Fruit fly (Drosophila melanogaster) whole organism, embryonic: ENCODE measurements around the gene CG31327.
A peak's percentile ranks its signal among the peaks of the same experiment; 100 is the strongest.

Source experiments
- Aef1 ChIP-seq: fragments of 200-800 bp; sonication (Bioruptor generic); IDR thresholded peaks from 3 replicates; pipeline ENCODE4 v1.3.6; 2022; ENCODE audit warnings: missing biosample characterization, missing genetic modification characterization
- Bteb2 ChIP-seq: fragments of 200-800 bp; sonication (Bioruptor generic); optimal IDR thresholded peaks from 2 replicates; lab custom pipeline; 2016; ENCODE audit warnings: missing biosample characterization, missing genetic modification characterization
- CG12071 ChIP-seq: fragments of 200-800 bp; sonication (Bioruptor generic); optimal IDR thresholded peaks from 3 replicates; lab custom pipeline; 2018; ENCODE audit warnings: missing biosample characterization, mild to moderate bottlenecking, missing genetic modification characterization
- CG12236 ChIP-seq: fragments of 200-800 bp; sonication (Bioruptor generic); optimal IDR thresholded peaks from 2 replicates; lab custom pipeline; 2016; ENCODE audit warnings: missing biosample characterization, missing genetic modification characterization
- CG15479 ChIP-seq: fragments of 200-800 bp; sonication (Bioruptor generic); optimal IDR thresholded peaks from 3 replicates; lab custom pipeline; 2019; ENCODE audit warnings: missing biosample characterization, mild to moderate bottlenecking, missing genetic modification characterization, moderate library complexity
- CG1647 ChIP-seq: fragments of 200-800 bp; sonication (Bioruptor generic); optimal IDR thresholded peaks from 3 replicates; lab custom pipeline; 2016; ENCODE audit warnings: missing biosample characterization, missing genetic modification characterization
- CG17328 ChIP-seq: fragments of 200-800 bp; sonication (Bioruptor generic); IDR thresholded peaks from 2 replicates; pipeline ENCODE4 v1.3.6; 2022; ENCODE audit warnings: missing biosample characterization, missing genetic modification characterization
- CG18599 ChIP-seq: fragments of 200-800 bp; sonication (Bioruptor generic); optimal IDR thresholded peaks from 3 replicates; lab custom pipeline; 2017; ENCODE audit warnings: missing biosample characterization, missing genetic modification characterization, mild to moderate bottlenecking, moderate library complexity, missing genetic modification reagents
- CG18619 ChIP-seq: fragments of 200-800 bp; sonication (Bioruptor generic); optimal IDR thresholded peaks from 3 replicates; lab custom pipeline; 2017; ENCODE audit warnings: missing biosample characterization, mild to moderate bottlenecking, missing genetic modification characterization
- CG2129 ChIP-seq: fragments of 200-800 bp; sonication (Bioruptor generic); IDR thresholded peaks from 2 replicates; pipeline ENCODE4 v1.3.6; 2022; ENCODE audit warnings: missing biosample characterization, missing genetic modification characterization; ENCODE audit not compliant: partially characterized antibody
- CG31388 ChIP-seq: fragments of 200-800 bp; sonication (Bioruptor generic); optimal IDR thresholded peaks from 2 replicates; lab custom pipeline; 2016; ENCODE audit warnings: missing biosample characterization, missing genetic modification characterization
- CG33557 ChIP-seq: fragments of 200-800 bp; sonication (Bioruptor generic); optimal IDR thresholded peaks from 2 replicates; lab custom pipeline; 2019; ENCODE audit warnings: missing biosample characterization, mild to moderate bottlenecking, missing genetic modification characterization, moderate library complexity
- CG34224 ChIP-seq: fragments of 200-800 bp; sonication (Bioruptor generic); IDR thresholded peaks from 3 replicates; pipeline ENCODE4 v1.3.6; 2022; ENCODE audit warnings: missing biosample characterization, missing genetic modification characterization; ENCODE audit not compliant: partially characterized antibody
- CG3726 ChIP-seq: fragments of 200-800 bp; sonication (Bioruptor generic); IDR thresholded peaks from 3 replicates; pipeline ENCODE4, ENCODE4 v1.3.6; 2022; ENCODE audit warnings: missing biosample characterization, missing genetic modification characterization
- CG4424 ChIP-seq: fragments of 200-800 bp; sonication (Bioruptor generic); optimal IDR thresholded peaks from 3 replicates; lab custom pipeline; 2016; ENCODE audit warnings: missing biosample characterization, missing genetic modification characterization
- CG6175 ChIP-seq: fragments of 200-800 bp; sonication (Bioruptor generic); IDR thresholded peaks from 3 replicates; pipeline ENCODE4 v1.3.6; 2022; ENCODE audit warnings: missing biosample characterization, missing genetic modification characterization
- CG6254 ChIP-seq: fragments of 200-800 bp; sonication (Bioruptor generic); optimal IDR thresholded peaks from 3 replicates; lab custom pipeline; 2017; ENCODE audit warnings: mild to moderate bottlenecking, missing biosample characterization, missing genetic modification reagents, missing genetic modification characterization
- CG7786 ChIP-seq: fragments of 200-800 bp; sonication (Bioruptor generic); optimal IDR thresholded peaks from 2 replicates; lab custom pipeline; 2016; ENCODE audit warnings: missing biosample characterization, missing genetic modification characterization
- CG7839 ChIP-seq: fragments of 200-800 bp; sonication (Bioruptor generic); optimal IDR thresholded peaks from 3 replicates; lab custom pipeline; 2018; ENCODE audit warnings: missing biosample characterization, mild to moderate bottlenecking, missing genetic modification characterization, moderate library complexity
- CG7928 ChIP-seq: fragments of 200-800 bp; sonication (Bioruptor generic); optimal IDR thresholded peaks from 2 replicates; lab custom pipeline; 2017; ENCODE audit warnings: missing biosample characterization, mild to moderate bottlenecking, missing genetic modification characterization
- CG9876 ChIP-seq: fragments of 200-800 bp; sonication (Bioruptor generic); optimal IDR thresholded peaks from 2 replicates; lab custom pipeline; 2016; ENCODE audit warnings: missing biosample characterization, missing genetic modification characterization
- CkIIα-i1 ChIP-seq: fragments of 200-800 bp; sonication (Bioruptor generic); IDR thresholded peaks from 2 replicates; pipeline ENCODE4 v1.3.6; 2022; ENCODE audit warnings: missing biosample characterization, missing genetic modification characterization
- Elba2 ChIP-seq: fragments of 200-800 bp; sonication (Bioruptor generic); optimal IDR thresholded peaks from 3 replicates; lab custom pipeline; 2016; ENCODE audit warnings: missing biosample characterization, missing genetic modification characterization
- Ets65A ChIP-seq: fragments of 200-800 bp; sonication (Bioruptor generic); peaks from one replicate; lab custom pipeline; 2016; ENCODE audit warnings: missing biosample characterization, missing genetic modification characterization
- GATAe ChIP-seq: fragments of 200-800 bp; sonication (Bioruptor generic); conservative IDR thresholded peaks from 2 replicates; pipeline ENCODE4 v1.3.6; 2022; ENCODE audit warnings: missing biosample characterization, missing genetic modification characterization
- HLH4C ChIP-seq: fragments of 200-800 bp; sonication (Bioruptor generic); IDR thresholded peaks from 3 replicates; pipeline ENCODE4 v1.3.6; 2022; ENCODE audit warnings: missing biosample characterization, missing genetic modification characterization; ENCODE audit not compliant: partially characterized antibody
- Hand ChIP-seq: fragments of 200-800 bp; sonication (Bioruptor generic); optimal IDR thresholded peaks from 2 replicates; lab custom pipeline; 2017; ENCODE audit warnings: mild to moderate bottlenecking, missing biosample characterization, missing genetic modification reagents, missing genetic modification characterization
- Kr ChIP-seq: fragments of 200-800 bp; sonication (Bioruptor generic); optimal IDR thresholded peaks from 2 replicates; lab custom pipeline; 2017; ENCODE audit warnings: missing biosample characterization, mild to moderate bottlenecking, missing genetic modification characterization
- Neu2 ChIP-seq: fragments of 200-800 bp; sonication (Bioruptor generic); optimal IDR thresholded peaks from 3 replicates; lab custom pipeline; 2016; ENCODE audit warnings: missing biosample characterization, missing genetic modification characterization, borderline replicate concordance
- Opbp ChIP-seq: fragments of 200-800 bp; sonication (Bioruptor generic); IDR thresholded peaks from 3 replicates; pipeline ENCODE4 v1.3.6; 2022; ENCODE audit warnings: missing biosample characterization, missing genetic modification characterization; ENCODE audit not compliant: partially characterized antibody
- Rfx ChIP-seq: fragments of 200-800 bp; sonication (Bioruptor generic); IDR thresholded peaks from 2 replicates; pipeline ENCODE4 v1.3.6; 2022; ENCODE audit warnings: missing biosample characterization, missing genetic modification characterization
- Sox102F ChIP-seq: fragments of 200-800 bp; sonication (Bioruptor generic); optimal IDR thresholded peaks from 2 replicates; lab custom pipeline; 2018; ENCODE audit warnings: missing biosample characterization, mild to moderate bottlenecking, missing genetic modification characterization, moderate library complexity
- aop ChIP-seq: fragments of 200-800 bp; sonication (Bioruptor generic); IDR thresholded peaks from 2 replicates; pipeline ENCODE4 v1.3.6; 2022; ENCODE audit warnings: missing biosample characterization, missing genetic modification characterization
- bowl ChIP-seq: fragments of 200-800 bp; sonication (Bioruptor generic); IDR thresholded peaks from 2 replicates; pipeline ENCODE4 v1.3.6; 2022; ENCODE audit warnings: missing biosample characterization, missing genetic modification characterization
- cad ChIP-seq: fragments of >200 bp; optimal IDR thresholded peaks from 2 replicates; lab custom pipeline; 2017; ENCODE audit warnings: missing biosample characterization, missing genetic modification characterization
- emc ChIP-seq: fragments of 200-800 bp; sonication (Bioruptor generic); optimal IDR thresholded peaks from 2 replicates; lab custom pipeline; 2016; ENCODE audit warnings: missing biosample characterization, missing genetic modification characterization
- eyg ChIP-seq: fragments of 200-800 bp; sonication (Bioruptor generic); optimal IDR thresholded peaks from 3 replicates; lab custom pipeline; 2016; ENCODE audit warnings: missing biosample characterization, missing genetic modification characterization
- gem ChIP-seq: fragments of 200-800 bp; sonication (Bioruptor generic); optimal IDR thresholded peaks from 2 replicates; lab custom pipeline; 2019; ENCODE audit warnings: missing biosample characterization, mild to moderate bottlenecking, missing genetic modification characterization, moderate library complexity
- grau ChIP-seq: fragments of 200-800 bp; optimal IDR thresholded peaks from 3 replicates; lab custom pipeline; 2019; ENCODE audit warnings: missing biosample characterization, mild to moderate bottlenecking, missing genetic modification characterization, moderate library complexity
- hth ChIP-seq: fragments of >200 bp; optimal IDR thresholded peaks from 2 replicates; lab custom pipeline; 2017; ENCODE audit warnings: inconsistent platforms
- ind ChIP-seq: fragments of 200-800 bp; sonication (Bioruptor generic); optimal IDR thresholded peaks from 3 replicates; lab custom pipeline; 2016; ENCODE audit warnings: missing biosample characterization, missing genetic modification characterization
- lbe ChIP-seq: fragments of 200-800 bp; sonication (Bioruptor generic); optimal IDR thresholded peaks from 2 replicates; lab custom pipeline; 2016; ENCODE audit warnings: missing biosample characterization, mild to moderate bottlenecking, missing genetic modification characterization
- otp ChIP-seq: fragments of 200-800 bp; sonication (Bioruptor generic); IDR thresholded peaks from 3 replicates; pipeline ENCODE4, ENCODE4 v1.3.6; 2022; ENCODE audit warnings: missing biosample characterization, missing genetic modification characterization
- sc ChIP-seq, 3 experiments: fragments of >200 bp in 2 of 3; fragments of 200-800 bp in 1 of 3; sonication (Bioruptor generic) in 1 of 3; optimal IDR thresholded peaks; 2 replicates in 2 of 3; 3 replicates in 1 of 3; lab custom pipeline; 2017; ENCODE audit warnings: mild to moderate bottlenecking in 1 of 3, missing biosample characterization in 1 of 3, missing genetic modification characterization in 1 of 3, missing genetic modification reagents in 1 of 3
- sug ChIP-seq: fragments of 200-800 bp; optimal IDR thresholded peaks from 2 replicates; lab custom pipeline; 2019; ENCODE audit warnings: missing biosample characterization, mild to moderate bottlenecking, missing genetic modification characterization, moderate library complexity
- tap ChIP-seq: fragments of 200-800 bp; optimal IDR thresholded peaks from 3 replicates; lab custom pipeline; 2019; ENCODE audit warnings: missing biosample characterization, mild to moderate bottlenecking, missing genetic modification characterization, moderate library complexity
- trh ChIP-seq: fragments of 200-800 bp; sonication (Bioruptor generic); optimal IDR thresholded peaks from 2 replicates; lab custom pipeline; 2016; ENCODE audit warnings: missing biosample characterization, missing genetic modification characterization
- zen2 ChIP-seq: fragments of 200-800 bp; sonication (Bioruptor generic); IDR thresholded peaks from 3 replicates; pipeline ENCODE4 v1.3.6; 2022; ENCODE audit warnings: missing biosample characterization, missing genetic modification characterization; ENCODE audit not compliant: partially characterized antibody

Gene CG31327

dm6 chr3R:14160178-14160577 is at the start of gene CG31327:
Gene CG31327, minus strand, starts transcription at chr3R:14160278.
- TF ChIP-seq CkIIα-i1 (no peak), CG9876 (GFP tag; lab: Kevin White, UChicago) (no peak), eyg (GFP tag; lab: Kevin White, UChicago) (no peak), CG3726 (GFP tag; lab: Robert Waterston, UW) (no peak), emc (GFP tag; lab: Kevin White, UChicago) (no peak), Hand (no peak), bowl (no peak), ind (GFP tag; lab: Kevin White, UChicago) (no peak), Aef1 (GFP tag; lab: Robert Waterston, UW) (no peak), trh (GFP tag; lab: Kevin White, UChicago) (no peak), Rfx (no peak), aop (GFP tag; lab: Robert Waterston, UW) (no peak), CG15479 (GFP tag; lab: Kevin White, UChicago) (no peak), CG6175 (GFP tag; lab: Robert Waterston, UW) (no peak), Kr (GFP tag; lab: Kevin White, UChicago) (no peak), CG2129 (no peak), CG6254 (GFP tag; lab: Kevin White, UChicago) (no peak), CG34224 (no peak), cad (GFP tag; lab: Kevin White, UChicago) (no peak), otp (GFP tag; lab: Robert Waterston, UW) (no peak)

- TF ChIP-seq Ets65A (GFP tag; lab: Kevin White, UChicago) (peak; percentile 91), Elba2 (GFP tag; lab: Kevin White, UChicago) (no peak)
- TF ChIP-seq, all 482 proteins: peak for 1
Observed at dm6 chr3R:14162176-14162759, 2.2 kb upstream of the CG31327 start, which contains the start of gene CG3199. Gene CG3199, plus strand, starts transcription at chr3R:14162709.

dm6 chr3R:14157331-14157730 is 2.7 kb downstream of the CG31327 start, which contains the start of gene CG31533:
Gene CG31533, minus strand, starts transcription at chr3R:14157431.
- no peak for TF ChIP-seq sc (optimal IDR thresholded peaks at IDR 0.05; lab: Kevin White, UChicago)
- no peak for TF ChIP-seq sc (GFP tag; optimal IDR thresholded peaks at IDR 0.05; lab: Kevin White, UChicago)
- no peak for TF ChIP-seq tap (tag; lab: Kevin White, UChicago)
- no peak for TF ChIP-seq sug (tag; lab: Kevin White, UChicago)
- TF ChIP-seq Bteb2 (GFP tag; lab: Kevin White, UChicago), result no peak
- no peak for TF ChIP-seq gem (tag; lab: Kevin White, UChicago)
- no peak for TF ChIP-seq grau
- no peak for TF ChIP-seq CG17328 (GFP tag; lab: Robert Waterston, UW)
- TF ChIP-seq CG4424 (GFP tag; lab: Kevin White, UChicago), result no peak
- no peak for TF ChIP-seq CG1647 (GFP tag; lab: Kevin White, UChicago)
- TF ChIP-seq CG7839 (tag; lab: Kevin White, UChicago), result no peak
- TF ChIP-seq lbe (GFP tag; lab: Kevin White, UChicago), result no peak
- no peak for TF ChIP-seq hth (lab: Kevin White, UChicago)
- TF ChIP-seq Neu2 (GFP tag; lab: Kevin White, UChicago), result no peak
- TF ChIP-seq CG12071 (GFP tag; lab: Kevin White, UChicago), result no peak

dm6 chr3R:14154341-14154740 is 5.7 kb downstream of the CG31327 start, which contains the start of gene CG44215:
Gene CG44215, minus strand, starts transcription at chr3R:14154441.
- TF ChIP-seq Sox102F (GFP tag; lab: Kevin White, UChicago), result no peak
- TF ChIP-seq CG18599 (GFP tag; lab: Kevin White, UChicago), result no peak
- TF ChIP-seq HLH4C (GFP tag; lab: Robert Waterston, UW), result no peak
- TF ChIP-seq GATAe, result no peak
- no peak for TF ChIP-seq CG31388 (GFP tag; lab: Kevin White, UChicago)
- no peak for TF ChIP-seq CG7786 (GFP tag; lab: Kevin White, UChicago)
- TF ChIP-seq CG33557 (GFP tag; lab: Kevin White, UChicago), result no peak
- no peak for TF ChIP-seq CG18619 (GFP tag; lab: Kevin White, UChicago)
- TF ChIP-seq Opbp (GFP tag; lab: Robert Waterston, UW), result no peak
- TF ChIP-seq CG7928 (GFP tag; lab: Kevin White, UChicago), result no peak
- no peak for TF ChIP-seq CG12236 (GFP tag; lab: Kevin White, UChicago)
- TF ChIP-seq zen2 (GFP tag; lab: Robert Waterston, UW), result no peak
